Worm (Caenorhabditis elegans) whole organism, mixed stage, embryonic: ENCODE results near the gene C27A7.9.

Source experiments
- M03D4.4 ChIP-seq: sonication (generic microtip); optimal IDR thresholded peaks from 2 replicates; lab custom pipeline; 2017; ENCODE audit warnings: mild to moderate bottlenecking, missing genetic modification characterization, missing compliant biosample characterization
- bed-3 ChIP-seq: fragments of 200-800 bp; sonication (Bioruptor generic); optimal IDR thresholded peaks from 3 replicates; lab custom pipeline; 2018; ENCODE audit warnings: mild to moderate bottlenecking, missing genetic modification characterization, moderate library complexity, missing compliant biosample characterization
- ceh-39 ChIP-seq: fragments of 150-350 bp; optimal IDR thresholded peaks from 2 replicates; lab custom pipeline; 2014; ENCODE audit warnings: missing biosample characterization, missing genetic modification characterization
- ceh-43 ChIP-seq: fragments of 200-800 bp; sonication (Bioruptor generic); optimal IDR thresholded peaks from 2 replicates; lab custom pipeline; 2018; ENCODE audit warnings: mild to moderate bottlenecking, missing genetic modification characterization, moderate library complexity, missing compliant biosample characterization
- ceh-83 ChIP-seq: fragments of 200-800 bp; sonication (Bioruptor generic); optimal IDR thresholded peaks from 2 replicates; lab custom pipeline; 2018; ENCODE audit warnings: mild to moderate bottlenecking, missing genetic modification characterization, missing compliant biosample characterization
- ces-1 ChIP-seq: fragments of 150-350 bp; optimal IDR thresholded peaks from 2 replicates; lab custom pipeline; 2014; ENCODE audit warnings: missing biosample characterization, missing genetic modification reagents, missing genetic modification characterization
- cnd-1 ChIP-seq: fragments of 200-800 bp; sonication (Bioruptor generic); optimal IDR thresholded peaks from 2 replicates; lab custom pipeline; 2018; ENCODE audit warnings: mild to moderate bottlenecking, missing genetic modification characterization, missing compliant biosample characterization
- drap-1 ChIP-seq: fragments of 200-800 bp; sonication (Bioruptor generic); optimal IDR thresholded peaks from 3 replicates; lab custom pipeline; 2018; ENCODE audit warnings: mild to moderate bottlenecking, missing genetic modification characterization, missing compliant biosample characterization
- elt-1 ChIP-seq: sonication (generic microtip); optimal IDR thresholded peaks from 2 replicates; lab custom pipeline; 2017; ENCODE audit warnings: missing genetic modification characterization, mild to moderate bottlenecking, missing compliant biosample characterization, antibody characterized with exemption, moderate library complexity, borderline replicate concordance; ENCODE audit not compliant: insufficient read depth
- elt-3 ChIP-seq: fragments of 150-350 bp; optimal IDR thresholded peaks from 2 replicates; lab custom pipeline; 2014; ENCODE audit warnings: missing biosample characterization, missing genetic modification characterization
- flh-1 ChIP-seq: fragments of 200-800 bp; sonication (Bioruptor generic); optimal IDR thresholded peaks from 2 replicates; lab custom pipeline; 2018; ENCODE audit warnings: mild to moderate bottlenecking, missing genetic modification characterization, moderate library complexity, missing compliant biosample characterization
- ham-2 ChIP-seq: fragments of 200-800 bp; sonication (Bioruptor generic); optimal IDR thresholded peaks from 2 replicates; lab custom pipeline; 2018; ENCODE audit warnings: mild to moderate bottlenecking, missing genetic modification characterization, missing compliant biosample characterization
- hlh-1 ChIP-seq: fragments of 150-350 bp; optimal IDR thresholded peaks from 2 replicates; lab custom pipeline; 2014; ENCODE audit warnings: missing biosample characterization, missing genetic modification reagents, missing genetic modification characterization
- lin-13 ChIP-seq: fragments of 150-350 bp; optimal IDR thresholded peaks from 2 replicates; lab custom pipeline; 2014; ENCODE audit warnings: missing biosample characterization, missing genetic modification characterization
- lsy-2 ChIP-seq: fragments of 150-350 bp; optimal IDR thresholded peaks from 2 replicates; lab custom pipeline; 2014; ENCODE audit warnings: missing biosample characterization, missing genetic modification characterization
- mab-5 ChIP-seq: fragments of 150-350 bp; optimal IDR thresholded peaks from 2 replicates; lab custom pipeline; 2014; ENCODE audit warnings: missing biosample characterization, missing genetic modification characterization
- mep-1 ChIP-seq: fragments of 150-350 bp; optimal IDR thresholded peaks from 2 replicates; lab custom pipeline; 2017; ENCODE audit warnings: missing biosample characterization, missing genetic modification reagents, missing genetic modification characterization, inconsistent platforms
- mls-2 ChIP-seq: sonication (generic microtip); optimal IDR thresholded peaks from 2 replicates; lab custom pipeline; 2016; ENCODE audit warnings: mild to moderate bottlenecking, missing genetic modification characterization, moderate library complexity, missing compliant biosample characterization
- nhr-2 ChIP-seq: fragments of 150-350 bp; optimal IDR thresholded peaks from 2 replicates; lab custom pipeline; 2014; ENCODE audit warnings: missing biosample characterization, missing genetic modification characterization
- nhr-28 ChIP-seq: fragments of 150-350 bp; optimal IDR thresholded peaks from 2 replicates; lab custom pipeline; 2014; ENCODE audit warnings: missing biosample characterization, missing genetic modification characterization
- nhr-76 ChIP-seq: sonication (generic microtip); optimal IDR thresholded peaks from 2 replicates; lab custom pipeline; 2017; ENCODE audit warnings: missing biosample characterization, missing genetic modification characterization
- pha-4 ChIP-seq: fragments of 150-350 bp; optimal IDR thresholded peaks from 2 replicates; lab custom pipeline; 2018; ENCODE audit warnings: missing biosample characterization, missing genetic modification reagents, missing genetic modification characterization
- sem-2 ChIP-seq: fragments of 200-800 bp; sonication (Bioruptor generic); optimal IDR thresholded peaks from 2 replicates; lab custom pipeline; 2018; ENCODE audit warnings: mild to moderate bottlenecking, missing genetic modification characterization, missing compliant biosample characterization
- sptf-1 ChIP-seq: sonication (generic microtip); optimal IDR thresholded peaks from 2 replicates; lab custom pipeline; 2017; ENCODE audit warnings: mild to moderate bottlenecking, missing genetic modification characterization, moderate library complexity, missing compliant biosample characterization
- tbx-8 ChIP-seq: fragments of 200-800 bp; sonication (Bioruptor generic); optimal IDR thresholded peaks from 2 replicates; lab custom pipeline; 2018; ENCODE audit warnings: mild to moderate bottlenecking, missing genetic modification characterization, moderate library complexity, missing compliant biosample characterization
- unc-120 ChIP-seq: sonication (generic microtip); optimal IDR thresholded peaks from 2 replicates; lab custom pipeline; 2017; ENCODE audit warnings: missing genetic modification characterization, missing compliant biosample characterization; ENCODE audit not compliant: poor library complexity, severe bottlenecking
- unc-39 ChIP-seq: fragments of 150-350 bp; optimal IDR thresholded peaks from 2 replicates; lab custom pipeline; 2014; ENCODE audit warnings: missing biosample characterization, missing genetic modification characterization
- zip-8 ChIP-seq: fragments of 150-350 bp; optimal IDR thresholded peaks from 2 replicates; lab custom pipeline; 2014; ENCODE audit warnings: missing biosample characterization, missing genetic modification characterization
- ztf-11 ChIP-seq: fragments of 150-350 bp; optimal IDR thresholded peaks from 2 replicates; lab custom pipeline; 2014; ENCODE audit warnings: missing biosample characterization, missing genetic modification characterization

C27A7.9 gene

ce11 chrV:12154554-12154953 lies at the start of gene C27A7.9:
C27A7.9 (minus strand) TSS chrV:12154654.
- TF ChIP-seq ham-2 (GFP tag; lab: Kevin White, UChicago) (no peak), ceh-39 (tag; lab: Kevin White, UChicago) (no peak), drap-1 (GFP tag; lab: Kevin White, UChicago) (no peak), mls-2 (tag; lab: Kevin White, UChicago) (no peak)

ce11 chrV:12199474-12199873 lies 45.0 kb upstream of the C27A7.9 start:
- TF ChIP-seq elt-3, result no peak
- TF ChIP-seq elt-1 (tag; lab: Kevin White, UChicago), result peak; percentile 0
- TF ChIP-seq ham-2 (GFP tag; lab: Kevin White, UChicago), result peak; percentile 17
- TF ChIP-seq ces-1, result no peak
- TF ChIP-seq, all 35 proteins: peak for 2

- TF ChIP-seq elt-1 (tag; lab: Kevin White, UChicago), result peak; percentile 58
- no peak for TF ChIP-seq hlh-1
- no peak for TF ChIP-seq nhr-76
- no peak for TF ChIP-seq cnd-1 (tag; lab: Kevin White, UChicago)
- no peak for TF ChIP-seq nhr-2
These were observed 44.1 kb upstream of the C27A7.9 start, which contains the start of gene lon-3 for ce11 chrV:12198545-12198944. lon-3 (minus strand) TSS chrV:12198645.

- TF ChIP-seq zip-8 (no peak), flh-1 (GFP tag; lab: Kevin White, UChicago) (no peak), mab-5 (tag; lab: Kevin White, UChicago) (no peak), bed-3 (GFP tag; lab: Kevin White, UChicago) (no peak), lin-13 (no peak), ces-1 (no peak), elt-1 (tag; lab: Kevin White, UChicago) (no peak), nhr-28 (no peak), lsy-2 (no peak)
These were observed 43.3 kb upstream of the C27A7.9 start for ce11 chrV:12197748-12198147.

ce11 chrV:12196659-12197058 lies 42.2 kb upstream of the C27A7.9 start:
- TF ChIP-seq cnd-1 (tag; lab: Kevin White, UChicago) (no peak), pha-4 (tag; lab: Kevin White, UChicago) (peak; percentile 59), zip-8 (no peak)

- no peak for TF ChIP-seq ces-1
- no peak for TF ChIP-seq unc-120 (tag; lab: Kevin White, UChicago)
These were observed 41.4 kb upstream of the C27A7.9 start, which contains the start of gene ZK836.3 for ce11 chrV:12195845-12196244. ZK836.3 (minus strand) TSS chrV:12195945.

- TF ChIP-seq M03D4.4 (tag; lab: Kevin White, UChicago), result no peak
- no peak for TF ChIP-seq unc-39 (tag; lab: Kevin White, UChicago)
- no peak for TF ChIP-seq flh-1 (GFP tag; lab: Kevin White, UChicago)
- TF ChIP-seq mls-2 (tag; lab: Kevin White, UChicago), result no peak
- no peak for TF ChIP-seq zip-8
- no peak for TF ChIP-seq mep-1 (tag; lab: Kevin White, UChicago)
- no peak for TF ChIP-seq ztf-11
- no peak for TF ChIP-seq cnd-1 (tag; lab: Kevin White, UChicago)
- no peak for TF ChIP-seq tbx-8 (GFP tag; lab: Kevin White, UChicago)
- TF ChIP-seq, all 35 proteins: peak for 0
These were observed 39.8 kb upstream of the C27A7.9 start, which contains the start of gene ogdh-2 for ce11 chrV:12194275-12194674. ogdh-2 (plus strand) TSS chrV:12194507.

- TF ChIP-seq sptf-1 (tag; lab: Kevin White, UChicago), result no peak
- no peak for TF ChIP-seq mls-2 (tag; lab: Kevin White, UChicago)
- no peak for TF ChIP-seq ztf-11
- no peak for TF ChIP-seq pha-4 (tag; lab: Kevin White, UChicago)
- TF ChIP-seq bed-3 (GFP tag; lab: Kevin White, UChicago), result no peak
- no peak for TF ChIP-seq mab-5 (tag; lab: Kevin White, UChicago)
- TF ChIP-seq M03D4.4 (tag; lab: Kevin White, UChicago), result no peak
- TF ChIP-seq elt-1 (tag; lab: Kevin White, UChicago), result no peak
- TF ChIP-seq nhr-28, result no peak
- TF ChIP-seq unc-120 (tag; lab: Kevin White, UChicago), result no peak
- no peak for TF ChIP-seq ceh-83
- no peak for TF ChIP-seq ceh-43 (GFP tag; lab: Kevin White, UChicago)
- no peak for TF ChIP-seq sem-2 (GFP tag; lab: Kevin White, UChicago)
These were observed 37.7 kb upstream of the C27A7.9 start, which contains the start of gene rnp-1 for ce11 chrV:12192129-12192528. rnp-1 (plus strand) TSS chrV:12192273.
